Fruit fly (Drosophila melanogaster) whole organism, prepupa: ENCODE results near the gene CG32576.
A peak's percentile ranks its signal among the peaks of the same experiment; 100 is the strongest.

Experiments
- Blimp-1 ChIP-seq: fragments of 200-800 bp; sonication (Bioruptor generic); optimal IDR thresholded peaks from 3 replicates; lab custom pipeline; 2017; ENCODE audit warnings: missing biosample characterization, missing genetic modification characterization, mild to moderate bottlenecking, moderate library complexity, missing genetic modification reagents
- CG10631 ChIP-seq: fragments of 200-800 bp; sonication (Bioruptor generic); optimal IDR thresholded peaks from 2 replicates; lab custom pipeline; 2016; ENCODE audit warnings: missing biosample characterization, missing genetic modification characterization
- CG10669 ChIP-seq: fragments of 200-800 bp; sonication (Bioruptor generic); optimal IDR thresholded peaks from 3 replicates; lab custom pipeline; 2018; ENCODE audit warnings: missing biosample characterization, mild to moderate bottlenecking, missing genetic modification characterization, moderate library complexity
- CG11294 ChIP-seq: fragments of 200-800 bp; sonication (Bioruptor generic); IDR thresholded peaks from 2 replicates; pipeline ENCODE4 v1.3.6; 2022; ENCODE audit warnings: missing biosample characterization, missing genetic modification characterization
- CG11762 ChIP-seq: fragments of 200-800 bp; sonication (Bioruptor generic); optimal IDR thresholded peaks from 3 replicates; lab custom pipeline; 2016; ENCODE audit warnings: missing biosample characterization, missing genetic modification characterization; ENCODE audit not compliant: insufficient read depth
- CG15336 ChIP-seq: fragments of 200-800 bp; sonication (Bioruptor generic); IDR thresholded peaks from 2 replicates; pipeline ENCODE4 v1.3.6; 2022; ENCODE audit warnings: missing biosample characterization, missing genetic modification characterization
- CG1621 ChIP-seq: fragments of 200-800 bp; sonication (Bioruptor generic); optimal IDR thresholded peaks from 3 replicates; lab custom pipeline; 2018; ENCODE audit warnings: missing biosample characterization, mild to moderate bottlenecking, missing genetic modification characterization
- CG3032 ChIP-seq: fragments of 200-800 bp; optimal IDR thresholded peaks from 2 replicates; lab custom pipeline; 2019; ENCODE audit warnings: missing biosample characterization, mild to moderate bottlenecking, missing genetic modification characterization, moderate library complexity
- CG31627 ChIP-seq: fragments of 200-800 bp; sonication (Bioruptor generic); optimal IDR thresholded peaks from 3 replicates; lab custom pipeline; 2016; ENCODE audit warnings: missing biosample characterization, missing genetic modification characterization
- CG32006 ChIP-seq: fragments of 200-800 bp; sonication (Bioruptor generic); optimal IDR thresholded peaks from 3 replicates; lab custom pipeline; 2017; ENCODE audit warnings: missing biosample characterization, mild to moderate bottlenecking, missing genetic modification characterization
- CG34406 ChIP-seq: fragments of 200-800 bp; sonication (Bioruptor generic); optimal IDR thresholded peaks from 3 replicates; lab custom pipeline; 2016; ENCODE audit warnings: missing biosample characterization, missing genetic modification characterization
- CG4318 ChIP-seq: fragments of 200-800 bp; sonication (Bioruptor generic); optimal IDR thresholded peaks from 3 replicates; lab custom pipeline; 2017; ENCODE audit warnings: missing biosample characterization, mild to moderate bottlenecking, missing genetic modification characterization
- CG6163 ChIP-seq: fragments of 200-800 bp; sonication (Bioruptor generic); IDR thresholded peaks from 3 replicates; pipeline ENCODE4 v1.3.6; 2022; ENCODE audit warnings: missing biosample characterization, missing genetic modification characterization
- CG6792 ChIP-seq: fragments of 200-800 bp; sonication (Bioruptor generic); optimal IDR thresholded peaks from 3 replicates; lab custom pipeline; 2016; ENCODE audit warnings: missing biosample characterization, missing genetic modification characterization
- CG6854 ChIP-seq: fragments of 200-800 bp; sonication (Bioruptor generic); optimal IDR thresholded peaks from 2 replicates; lab custom pipeline; 2017; ENCODE audit warnings: missing biosample characterization, mild to moderate bottlenecking, missing genetic modification characterization
- CG8119 ChIP-seq: fragments of 200-800 bp; sonication (Bioruptor generic); IDR thresholded peaks from 3 replicates; pipeline ENCODE4 v1.3.6; 2022; ENCODE audit warnings: missing biosample characterization, missing genetic modification characterization
- Eip75B ChIP-seq: fragments of 200-800 bp; sonication (Bioruptor generic); optimal IDR thresholded peaks from 3 replicates; lab custom pipeline; 2016; ENCODE audit warnings: missing biosample characterization, missing genetic modification characterization
- Eip78C ChIP-seq: fragments of 200-800 bp; sonication (Bioruptor generic); peaks from one replicate; lab custom pipeline; 2016; ENCODE audit warnings: missing biosample characterization, missing genetic modification characterization
- Eip93F ChIP-seq: fragments of 200-800 bp; sonication (Bioruptor generic); optimal IDR thresholded peaks from 2 replicates; lab custom pipeline; 2016; ENCODE audit warnings: missing biosample characterization, mild to moderate bottlenecking, missing genetic modification characterization
- Ets21C ChIP-seq: fragments of 200-800 bp; sonication (Bioruptor generic); optimal IDR thresholded peaks from 3 replicates; lab custom pipeline; 2016; ENCODE audit warnings: missing biosample characterization, missing genetic modification characterization
- Ets96B ChIP-seq: fragments of 200-800 bp; optimal IDR thresholded peaks from 2 replicates; lab custom pipeline; 2019; ENCODE audit warnings: missing biosample characterization, mild to moderate bottlenecking, missing genetic modification characterization, moderate library complexity
- Gug ChIP-seq: fragments of 200-800 bp; sonication (Bioruptor generic); IDR thresholded peaks from 2 replicates; pipeline ENCODE4 v1.3.6; 2022; ENCODE audit warnings: missing biosample characterization, missing genetic modification characterization
- Hr38 ChIP-seq: sonication (Bioruptor generic); optimal IDR thresholded peaks from 2 replicates; lab custom pipeline; 2016; ENCODE audit warnings: missing biosample characterization, missing genetic modification characterization
- Hr39 ChIP-seq: fragments of 200-800 bp; sonication (Bioruptor generic); optimal IDR thresholded peaks from 2 replicates; lab custom pipeline; 2016; ENCODE audit warnings: missing biosample characterization, missing genetic modification characterization
- Hr4 ChIP-seq: fragments of 200-800 bp; sonication (Bioruptor generic); optimal IDR thresholded peaks from 3 replicates; lab custom pipeline; 2016; ENCODE audit warnings: missing biosample characterization, missing genetic modification characterization
- Lpt ChIP-seq: fragments of 200-800 bp; sonication (Bioruptor generic); optimal IDR thresholded peaks from 3 replicates; lab custom pipeline; 2016; ENCODE audit warnings: missing biosample characterization, missing genetic modification characterization
- OdsH ChIP-seq: fragments of 200-800 bp; sonication (Bioruptor generic); optimal IDR thresholded peaks from 3 replicates; lab custom pipeline; 2016; ENCODE audit warnings: missing biosample characterization, missing genetic modification characterization
- Sox102F ChIP-seq: fragments of 200-800 bp; sonication (Bioruptor generic); optimal IDR thresholded peaks from 2 replicates; lab custom pipeline; 2016; ENCODE audit warnings: missing biosample characterization, mild to moderate bottlenecking, missing genetic modification characterization
- Sox14 ChIP-seq: fragments of 200-800 bp; sonication (Bioruptor generic); optimal IDR thresholded peaks from 3 replicates; lab custom pipeline; 2016; ENCODE audit warnings: missing biosample characterization, missing genetic modification characterization
- achi ChIP-seq: fragments of 200-800 bp; sonication (Bioruptor generic); optimal IDR thresholded peaks from 3 replicates; lab custom pipeline; 2016; ENCODE audit warnings: missing biosample characterization, missing genetic modification characterization
- acj6 ChIP-seq: fragments of 200-800 bp; sonication (Bioruptor generic); optimal IDR thresholded peaks from 3 replicates; lab custom pipeline; 2016; ENCODE audit warnings: missing biosample characterization, missing genetic modification characterization
- cyc ChIP-seq: fragments of 200-800 bp; sonication (Bioruptor generic); optimal IDR thresholded peaks from 3 replicates; lab custom pipeline; 2016; ENCODE audit warnings: missing biosample characterization, missing genetic modification characterization
- dac ChIP-seq: fragments of 200-800 bp; sonication (Bioruptor generic); optimal IDR thresholded peaks from 2 replicates; lab custom pipeline; 2017; ENCODE audit warnings: missing biosample characterization, mild to moderate bottlenecking, missing genetic modification characterization
- dsx ChIP-seq: fragments of 200-800 bp; optimal IDR thresholded peaks from 3 replicates; lab custom pipeline; 2019; ENCODE audit warnings: missing biosample characterization, mild to moderate bottlenecking, missing genetic modification characterization, moderate library complexity; ENCODE audit not compliant: poor library complexity, severe bottlenecking
- eg ChIP-seq: fragments of 200-800 bp; sonication (Bioruptor generic); IDR thresholded peaks from 3 replicates; pipeline ENCODE4 v1.3.6; 2022; ENCODE audit warnings: missing biosample characterization, missing genetic modification characterization
- esn ChIP-seq: fragments of 200-800 bp; sonication (Bioruptor generic); optimal IDR thresholded peaks from 2 replicates; lab custom pipeline; 2016; ENCODE audit warnings: missing biosample characterization, mild to moderate bottlenecking, missing genetic modification characterization, moderate library complexity
- fd59A ChIP-seq: fragments of 200-800 bp; sonication (Bioruptor generic); optimal IDR thresholded peaks from 2 replicates; lab custom pipeline; 2017; ENCODE audit warnings: missing biosample characterization, mild to moderate bottlenecking, missing genetic modification characterization, missing genetic modification reagents
- fd85E ChIP-seq: fragments of 200-800 bp; sonication (Bioruptor generic); optimal IDR thresholded peaks from 3 replicates; lab custom pipeline; 2016; ENCODE audit warnings: missing biosample characterization, missing genetic modification characterization
- fkh ChIP-seq: fragments of 200-800 bp; sonication (Bioruptor generic); optimal IDR thresholded peaks from 3 replicates; lab custom pipeline; 2017; ENCODE audit warnings: missing biosample characterization, mild to moderate bottlenecking, missing genetic modification characterization, moderate library complexity
- lz ChIP-seq: fragments of 200-800 bp; sonication (Bioruptor generic); optimal IDR thresholded peaks from 3 replicates; lab custom pipeline; 2016; ENCODE audit warnings: missing biosample characterization, missing genetic modification characterization
- net ChIP-seq: fragments of 200-800 bp; sonication (Bioruptor generic); optimal IDR thresholded peaks from 3 replicates; lab custom pipeline; 2016; ENCODE audit warnings: missing biosample characterization, missing genetic modification characterization
- pdm3 ChIP-seq: fragments of 200-800 bp; sonication (Bioruptor generic); optimal IDR thresholded peaks from 3 replicates; lab custom pipeline; 2016; ENCODE audit warnings: missing biosample characterization, missing genetic modification characterization
- salr ChIP-seq, 2 experiments: fragments of 200-800 bp; sonication (Bioruptor generic); optimal IDR thresholded peaks; 3 replicates each; lab custom pipeline; 2016 to 2018; ENCODE audit warnings: missing biosample characterization in 2 of 2, missing genetic modification characterization in 2 of 2, mild to moderate bottlenecking in 1 of 2
- spab ChIP-seq: fragments of 200-800 bp; sonication (Bioruptor generic); optimal IDR thresholded peaks from 2 replicates; lab custom pipeline; 2017; ENCODE audit warnings: missing biosample characterization, mild to moderate bottlenecking, missing genetic modification characterization, missing genetic modification reagents
- svp ChIP-seq: fragments of 200-800 bp; sonication (Bioruptor generic); peaks from one replicate; lab custom pipeline; 2016; ENCODE audit warnings: missing biosample characterization, missing genetic modification characterization
- topi ChIP-seq: fragments of 200-800 bp; sonication (Bioruptor generic); optimal IDR thresholded peaks from 3 replicates; lab custom pipeline; 2016; ENCODE audit warnings: missing biosample characterization, missing genetic modification characterization
- vri ChIP-seq: fragments of 200-800 bp; sonication (Bioruptor generic); optimal IDR thresholded peaks from 3 replicates; lab custom pipeline; 2016; ENCODE audit warnings: missing biosample characterization, mild to moderate bottlenecking, missing genetic modification characterization

Gene CG32576

dm6 chrX:16288492-16288964 lies at the start of gene CG32576, which contains the start of gene caz:
CG32576 (minus strand) TSS chrX:16288533.
caz (plus strand) TSS chrX:16288810.
- TF ChIP-seq Eip78C (peak; percentile 8), CG6792 (GFP tag; lab: Kevin White, UChicago) (peak; percentile 13), CG6854 (GFP tag; lab: Kevin White, UChicago) (no peak), Ets21C (no peak), Blimp-1 (GFP tag; lab: Kevin White, UChicago) (peak; percentile 8), fd85E (GFP tag; lab: Kevin White, UChicago) (no peak), Sox102F (GFP tag; lab: Kevin White, UChicago) (peak; percentile 43), cyc (peak; percentile 3), fkh (GFP tag; lab: Kevin White, UChicago) (peak; percentile 94), dsx (peak; percentile 88), CG10631 (peak; percentile 51), acj6 (GFP tag; lab: Kevin White, UChicago) (peak; percentile 46), vri (GFP tag; lab: Kevin White, UChicago) (peak; percentile 23), lz (GFP tag; lab: Kevin White, UChicago) (peak; percentile 12), esn (GFP tag; lab: Kevin White, UChicago) (peak; percentile 49), Eip75B (GFP tag; lab: Kevin White, UChicago) (no peak), achi (GFP tag; lab: Kevin White, UChicago) (peak; percentile 47), CG3032 (tag; lab: Kevin White, UChicago) (peak; percentile 23)
- TF ChIP-seq, all 60 proteins: peak for 14

dm6 chrX:16335107-16335642 lies 46.8 kb upstream of the CG32576 start:
- TF ChIP-seq CG3032 (tag; lab: Kevin White, UChicago): peak; percentile 47
- TF ChIP-seq CG15336: peak; percentile 86
- peak; percentile 86 for TF ChIP-seq svp
- TF ChIP-seq cyc: peak; percentile 71
- peak; percentile 84 for TF ChIP-seq pdm3 (GFP tag; lab: Kevin White, UChicago)
- peak; percentile 75 for TF ChIP-seq topi (GFP tag; lab: Kevin White, UChicago)
- peak; percentile 67 for TF ChIP-seq CG10669 (GFP tag; lab: Kevin White, UChicago)
- TF ChIP-seq OdsH (GFP tag; lab: Kevin White, UChicago): peak; percentile 85
- peak; percentile 80 for TF ChIP-seq achi (GFP tag; lab: Kevin White, UChicago)
- TF ChIP-seq CG4318: peak; percentile 68
- TF ChIP-seq Hr39: peak; percentile 76
- TF ChIP-seq CG6163: peak; percentile 86
- TF ChIP-seq Sox14: peak; percentile 79
- TF ChIP-seq vri (GFP tag; lab: Kevin White, UChicago): peak; percentile 67
- peak; percentile 20 for TF ChIP-seq Eip93F (GFP tag; lab: Kevin White, UChicago)
- peak; percentile 77 for TF ChIP-seq lz (GFP tag; lab: Kevin White, UChicago)
- TF ChIP-seq Hr4: peak; percentile 74
- peak; percentile 62 for TF ChIP-seq CG6792 (GFP tag; lab: Kevin White, UChicago)
- peak; percentile 80 for TF ChIP-seq esn (GFP tag; lab: Kevin White, UChicago)
- TF ChIP-seq eg (GFP tag; lab: Robert Waterston, UW): peak; percentile 91
- peak; percentile 48 for TF ChIP-seq Ets96B (tag; lab: Kevin White, UChicago)
- peak; percentile 80 for TF ChIP-seq CG11762 (GFP tag; lab: Kevin White, UChicago)
- peak; percentile 91 for TF ChIP-seq Eip78C
- TF ChIP-seq spab (GFP tag; lab: Kevin White, UChicago): peak; percentile 31
- TF ChIP-seq CG8119: peak; percentile 82
- TF ChIP-seq fd59A (GFP tag; lab: Kevin White, UChicago): peak; percentile 35
- TF ChIP-seq CG32006: peak; percentile 81
- TF ChIP-seq CG11294 (GFP tag; lab: Robert Waterston, UW): peak; percentile 68
- no peak for TF ChIP-seq CG1621 (tag; lab: Kevin White, UChicago)
- TF ChIP-seq dac (GFP tag; lab: Kevin White, UChicago): peak; percentile 69
- TF ChIP-seq Lpt: peak; percentile 69
- peak; percentile 84 for TF ChIP-seq net (GFP tag; lab: Kevin White, UChicago)
- peak; percentile 22 for TF ChIP-seq CG6854 (GFP tag; lab: Kevin White, UChicago)
- peak; percentile 71 for TF ChIP-seq CG34406
- peak; percentile 70 for TF ChIP-seq CG10631
- TF ChIP-seq acj6 (GFP tag; lab: Kevin White, UChicago): peak; percentile 82
- peak; percentile 66 for TF ChIP-seq fd85E (GFP tag; lab: Kevin White, UChicago)
- TF ChIP-seq Sox102F (GFP tag; lab: Kevin White, UChicago): peak; percentile 80
- TF ChIP-seq Hr38: no peak
- TF ChIP-seq Gug (GFP tag; lab: Robert Waterston, UW): peak; percentile 78
- TF ChIP-seq salr (GFP tag; optimal IDR thresholded peaks at IDR 0.05; lab: Kevin White, UChicago): peak; percentile 35 to 81
- peak; percentile 75 for TF ChIP-seq CG31627 (GFP tag; lab: Kevin White, UChicago)
